Worm (Caenorhabditis elegans): ENCODE results near the gene lsm-3.

ce11 chrIV:13400456-13401364 lies 13.7 kb downstream of the lsm-3 start, which contains the start of the genes memi-2 and cyp-31A5:
- TF ChIP-seq him-1 (tag; optimal IDR thresholded peaks at IDR 0.05) (no peak), dao-5 (tag; optimal IDR thresholded peaks at IDR 0.05) (no peak), W03F9.2 (tag; optimal IDR thresholded peaks at IDR 0.05) (no peak)

Measured in whole organism, L4/young adult.